Worm (Caenorhabditis elegans) whole organism, L1 larva: ENCODE data around the gene emb-8.
A peak's percentile ranks its signal among the peaks of the same experiment; 100 is the strongest.

Experiments used
- C16A3.4 ChIP-seq: fragments of 150-350 bp; optimal IDR thresholded peaks from 2 replicates; lab custom pipeline; 2014; ENCODE audit warnings: missing biosample characterization, missing genetic modification characterization
- aha-1 ChIP-seq: fragments of 150-350 bp; optimal IDR thresholded peaks from 2 replicates; lab custom pipeline; 2014; ENCODE audit warnings: missing biosample characterization, missing genetic modification characterization
- alr-1 ChIP-seq: fragments of 200-800 bp; sonication (Bioruptor generic); optimal IDR thresholded peaks from 2 replicates; lab custom pipeline; 2018; ENCODE audit warnings: borderline replicate concordance, mild to moderate bottlenecking, missing genetic modification characterization, missing compliant biosample characterization
- aly-2 ChIP-seq: fragments of 150-350 bp; optimal IDR thresholded peaks from 2 replicates; lab custom pipeline; 2014; ENCODE audit warnings: missing biosample characterization, missing genetic modification characterization
- ama-1 ChIP-seq: fragments of 150-350 bp; optimal IDR thresholded peaks from 2 replicates; lab custom pipeline; 2014
- ceh-63 ChIP-seq: fragments of 200-800 bp; sonication (Bioruptor generic); optimal IDR thresholded peaks from 2 replicates; lab custom pipeline; 2018; ENCODE audit warnings: mild to moderate bottlenecking, missing genetic modification characterization, missing compliant biosample characterization
- ceh-8 ChIP-seq: fragments of 200-800 bp; sonication (Bioruptor generic); optimal IDR thresholded peaks from 2 replicates; lab custom pipeline; 2018; ENCODE audit warnings: mild to moderate bottlenecking, missing genetic modification characterization, moderate library complexity, missing compliant biosample characterization
- ceh-82 ChIP-seq, 3 experiments: fragments of 150-350 bp in 1 of 3; sonication (generic microtip) in 2 of 3; optimal IDR thresholded peaks; 2 replicates each; lab custom pipeline; 2014 to 2017; ENCODE audit warnings: missing biosample characterization in 3 of 3, missing genetic modification characterization in 3 of 3
- ceh-88 ChIP-seq: fragments of 200-800 bp; sonication (Bioruptor generic); IDR thresholded peaks from 2 replicates; pipeline ENCODE4 v1.3.6; 2022; ENCODE audit warnings: missing genetic modification characterization, missing compliant biosample characterization
- ceh-90 ChIP-seq: sonication (generic microtip); optimal IDR thresholded peaks from 2 replicates; lab custom pipeline; 2016; ENCODE audit warnings: missing genetic modification characterization, missing compliant biosample characterization
- ces-1 ChIP-seq: fragments of 150-350 bp; optimal IDR thresholded peaks from 2 replicates; lab custom pipeline; 2014; ENCODE audit warnings: missing biosample characterization, missing genetic modification reagents, missing genetic modification characterization
- dpl-1 ChIP-seq, 3 experiments: fragments of 150-350 bp in 2 of 3; sonication (generic microtip) in 1 of 3; optimal IDR thresholded peaks; 2 replicates each; lab custom pipeline; 2014 to 2017; ENCODE audit warnings: missing biosample characterization in 3 of 3, missing genetic modification characterization in 3 of 3, missing genetic modification reagents in 3 of 3
- dsc-1 ChIP-seq: sonication (generic microtip); optimal IDR thresholded peaks from 2 replicates; lab custom pipeline; 2016; ENCODE audit warnings: mild to moderate bottlenecking, missing genetic modification characterization, missing compliant biosample characterization
- efl-3 ChIP-seq: fragments of 200-800 bp; sonication (Bioruptor generic); optimal IDR thresholded peaks from 2 replicates; lab custom pipeline; 2018; ENCODE audit warnings: mild to moderate bottlenecking, missing genetic modification characterization, missing compliant biosample characterization
- egl-27 ChIP-seq, 2 experiments: fragments of 150-350 bp in 1 of 2; sonication (generic microtip); optimal IDR thresholded peaks; 3 replicates each; lab custom pipeline; 2017 to 2018; ENCODE audit warnings: missing biosample characterization in 2 of 2, missing genetic modification characterization in 2 of 2, missing genetic modification reagents in 2 of 2
- ets-5 ChIP-seq: fragments of 200-800 bp; sonication (Bioruptor generic); IDR thresholded peaks from 2 replicates; pipeline ENCODE4 v1.3.6; 2022; ENCODE audit warnings: missing genetic modification characterization, missing compliant biosample characterization
- fkh-10 ChIP-seq: sonication (generic microtip); optimal IDR thresholded peaks from 2 replicates; lab custom pipeline; 2017; ENCODE audit warnings: missing biosample characterization, missing genetic modification reagents, missing genetic modification characterization
- fkh-8 ChIP-seq: sonication (generic microtip); optimal IDR thresholded peaks from 2 replicates; lab custom pipeline; 2016; ENCODE audit warnings: mild to moderate bottlenecking, missing genetic modification characterization, missing compliant biosample characterization
- grh-1 ChIP-seq: fragments of 200-800 bp; sonication (Bioruptor generic); IDR thresholded peaks from 2 replicates; pipeline ENCODE4 v1.3.6; 2022; ENCODE audit warnings: missing genetic modification reagents, missing genetic modification characterization, missing compliant biosample characterization
- hlh-17 ChIP-seq: fragments of 200-800 bp; sonication (Bioruptor generic); optimal IDR thresholded peaks from 2 replicates; lab custom pipeline; 2018; ENCODE audit warnings: missing genetic modification characterization, mild to moderate bottlenecking, missing compliant biosample characterization, moderate library complexity, borderline replicate concordance
- hlh-4 ChIP-seq: sonication (generic microtip); optimal IDR thresholded peaks from 2 replicates; lab custom pipeline; 2016; ENCODE audit warnings: mild to moderate bottlenecking, missing genetic modification characterization, missing compliant biosample characterization
- hpl-2 ChIP-seq: fragments of 150-350 bp; optimal IDR thresholded peaks from 2 replicates; lab custom pipeline; 2014; ENCODE audit warnings: missing biosample characterization, missing genetic modification reagents, missing genetic modification characterization
- irx-1 ChIP-seq: sonication (generic microtip); optimal IDR thresholded peaks from 2 replicates; lab custom pipeline; 2016; ENCODE audit warnings: missing genetic modification characterization, missing compliant biosample characterization
- jun-1 ChIP-seq: fragments of 150-350 bp; optimal IDR thresholded peaks from 2 replicates; lab custom pipeline; 2014; ENCODE audit warnings: missing biosample characterization, missing genetic modification reagents, missing genetic modification characterization
- lin-13 ChIP-seq: fragments of 150-350 bp; optimal IDR thresholded peaks from 2 replicates; lab custom pipeline; 2014; ENCODE audit warnings: missing biosample characterization, missing genetic modification reagents, missing genetic modification characterization
- lin-15B ChIP-seq: fragments of 150-350 bp; sonication (generic microtip); optimal IDR thresholded peaks from 3 replicates; lab custom pipeline; 2014; ENCODE audit warnings: missing biosample characterization, missing genetic modification characterization
- lin-35 ChIP-seq, 2 experiments: fragments of 150-350 bp; optimal IDR thresholded peaks; 2 replicates each; lab custom pipeline; 2014; ENCODE audit warnings: missing biosample characterization in 2 of 2, missing genetic modification characterization in 2 of 2, missing genetic modification reagents in 2 of 2
- lin-39 ChIP-seq: fragments of 150-350 bp; optimal IDR thresholded peaks from 2 replicates; lab custom pipeline; 2014; ENCODE audit warnings: missing biosample characterization, missing genetic modification reagents, missing genetic modification characterization
- mdl-1 ChIP-seq, 2 experiments: fragments of 150-350 bp; optimal IDR thresholded peaks; 2 replicates each; lab custom pipeline; 2014 to 2017; ENCODE audit warnings: missing biosample characterization in 2 of 2, missing genetic modification characterization in 2 of 2, inconsistent platforms in 1 of 2
- mef-2 ChIP-seq: fragments of 150-350 bp; optimal IDR thresholded peaks from 2 replicates; lab custom pipeline; 2014; ENCODE audit warnings: missing biosample characterization, missing genetic modification characterization
- mep-1 ChIP-seq: fragments of 150-350 bp; optimal IDR thresholded peaks from 2 replicates; lab custom pipeline; 2014; ENCODE audit warnings: missing biosample characterization, missing genetic modification characterization
- nhr-19 ChIP-seq: fragments of 200-800 bp; sonication (Bioruptor generic); conservative IDR thresholded peaks from 2 replicates; pipeline ENCODE4 v1.3.6; 2022; ENCODE audit warnings: missing genetic modification characterization, missing compliant biosample characterization
- nhr-237 ChIP-seq: fragments of 150-350 bp; optimal IDR thresholded peaks from 2 replicates; lab custom pipeline; 2014; ENCODE audit warnings: missing biosample characterization, missing genetic modification characterization
- nhr-28 ChIP-seq: fragments of 150-350 bp; optimal IDR thresholded peaks from 2 replicates; lab custom pipeline; 2014; ENCODE audit warnings: missing biosample characterization, missing genetic modification characterization
- nhr-47 ChIP-seq: sonication (generic microtip); optimal IDR thresholded peaks from 2 replicates; lab custom pipeline; 2016; ENCODE audit warnings: mild to moderate bottlenecking, missing genetic modification characterization, moderate library complexity, missing compliant biosample characterization
- nhr-76 ChIP-seq: sonication (generic microtip); optimal IDR thresholded peaks from 2 replicates; lab custom pipeline; 2017; ENCODE audit warnings: missing biosample characterization, missing genetic modification characterization
- nhr-84 ChIP-seq: sonication (generic microtip); optimal IDR thresholded peaks from 2 replicates; lab custom pipeline; 2017; ENCODE audit warnings: missing biosample characterization, missing genetic modification characterization
- pqm-1 ChIP-seq: sonication (generic microtip); optimal IDR thresholded peaks from 3 replicates; lab custom pipeline; 2017; ENCODE audit warnings: missing biosample characterization, missing genetic modification characterization
- rnt-1 ChIP-seq: sonication (generic microtip); optimal IDR thresholded peaks from 2 replicates; lab custom pipeline; 2016; ENCODE audit warnings: mild to moderate bottlenecking, missing genetic modification characterization, moderate library complexity, missing compliant biosample characterization
- snu-23 ChIP-seq: sonication (generic microtip); optimal IDR thresholded peaks from 2 replicates; lab custom pipeline; 2016; ENCODE audit warnings: missing genetic modification characterization, missing compliant biosample characterization
- sup-37 ChIP-seq: fragments of 200-800 bp; sonication (Bioruptor generic); optimal IDR thresholded peaks from 2 replicates; lab custom pipeline; 2018; ENCODE audit warnings: mild to moderate bottlenecking, missing genetic modification characterization, missing compliant biosample characterization
- tbx-2 ChIP-seq: sonication (generic microtip); optimal IDR thresholded peaks from 2 replicates; lab custom pipeline; 2016; ENCODE audit warnings: missing genetic modification characterization, missing compliant biosample characterization
- unc-86 ChIP-seq: sonication (generic microtip); optimal IDR thresholded peaks from 2 replicates; lab custom pipeline; 2016; ENCODE audit warnings: missing genetic modification characterization, missing compliant biosample characterization
- vab-15 ChIP-seq: sonication (generic microtip); optimal IDR thresholded peaks from 2 replicates; lab custom pipeline; 2017; ENCODE audit warnings: missing genotype, mild to moderate bottlenecking, missing genetic modification characterization, missing compliant biosample characterization
- xbp-1 ChIP-seq: sonication (generic microtip); optimal IDR thresholded peaks from 2 replicates; lab custom pipeline; 2016; ENCODE audit warnings: missing genetic modification characterization, missing compliant biosample characterization
- zag-1 ChIP-seq: fragments of 150-350 bp; optimal IDR thresholded peaks from 2 replicates; lab custom pipeline; 2014; ENCODE audit warnings: missing biosample characterization, missing genetic modification characterization
- zip-4 ChIP-seq: fragments of 200-800 bp; sonication (Bioruptor generic); optimal IDR thresholded peaks from 2 replicates; lab custom pipeline; 2018; ENCODE audit warnings: mild to moderate bottlenecking, missing genetic modification characterization, moderate library complexity, missing compliant biosample characterization
- ztf-11 ChIP-seq, 2 experiments: sonication (generic microtip); optimal IDR thresholded peaks; 2 replicates each; lab custom pipeline; 2016 to 2017; ENCODE audit warnings: missing genetic modification characterization in 2 of 2, missing biosample characterization in 1 of 2, missing compliant biosample characterization in 1 of 2

emb-8 gene

DNA sequence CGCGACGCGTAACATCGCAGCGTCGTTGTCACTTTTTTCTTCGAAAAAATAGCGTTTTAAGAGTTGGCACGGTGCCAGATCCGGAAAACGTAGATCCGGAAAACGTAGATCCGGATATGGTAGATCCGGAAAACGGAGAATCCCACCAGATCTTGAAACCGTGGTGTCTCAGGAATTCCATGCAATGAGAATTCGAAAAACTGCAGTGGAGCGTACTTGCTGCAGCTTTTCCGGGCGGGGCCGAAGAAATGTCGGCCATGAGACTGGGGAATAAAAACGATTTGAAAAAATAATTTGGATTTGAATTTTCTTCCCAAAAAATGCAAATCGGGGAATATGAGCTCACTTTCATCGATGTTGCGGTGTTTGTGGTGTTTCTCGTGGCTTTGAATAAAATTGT lies 27.0 kb downstream of the emb-8 start, which contains the start of gene K10D2.5 (continued):
- TF ChIP-seq ceh-82 (tag; optimal IDR thresholded peaks at IDR 0.05; lab: Kevin White, UChicago) (peak; percentile 91 to 97 (median 95)), nhr-237 (tag; lab: Kevin White, UChicago) (peak; percentile 76), unc-86 (tag; lab: Kevin White, UChicago) (peak; percentile 91), ztf-11 (tag; optimal IDR thresholded peaks at IDR 0.05; lab: Kevin White, UChicago) (peak in 1 of 2 experiments; percentile 99), nhr-19 (peak; percentile 95), rnt-1 (peak; percentile 100), vab-15 (tag; lab: Kevin White, UChicago) (peak; percentile 97), lin-35 (GFP tag; optimal IDR thresholded peaks at IDR 0.05; lab: Kevin White, UChicago) (peak; percentile 87 to 92), fkh-10 (GFP tag; lab: Kevin White, UChicago) (peak; percentile 65), irx-1 (tag; lab: Kevin White, UChicago) (peak; percentile 93), efl-3 (no peak), zip-4 (peak; percentile 50), ama-1 (lab: Kevin White, UChicago) (no peak), zag-1 (peak; percentile 14), hlh-4 (tag; lab: Kevin White, UChicago) (no peak), tbx-2 (tag; lab: Kevin White, UChicago) (peak; percentile 96), mep-1 (tag; lab: Kevin White, UChicago) (peak; percentile 94), sup-37 (peak; percentile 72), jun-1 (tag; lab: Kevin White, UChicago) (peak; percentile 79), ceh-90 (peak; percentile 94), pqm-1 (tag; lab: Kevin White, UChicago) (no peak), mef-2 (peak; percentile 81), snu-23 (peak; percentile 96), alr-1 (tag; lab: Kevin White, UChicago) (no peak), grh-1 (GFP tag; lab: Robert Waterston, UW) (peak; percentile 83), ces-1 (GFP tag; lab: Kevin White, UChicago) (no peak), nhr-84 (no peak), aha-1 (tag; lab: Kevin White, UChicago) (peak; percentile 57), xbp-1 (tag; lab: Kevin White, UChicago) (peak; percentile 95), ceh-88 (peak; percentile 81), ceh-63 (GFP tag; lab: Kevin White, UChicago) (peak; percentile 95), lin-15B (tag; lab: Kevin White, UChicago) (peak; percentile 98), dsc-1 (tag; lab: Kevin White, UChicago) (peak; percentile 94), ceh-8 (peak; percentile 50), aly-2 (tag; lab: Kevin White, UChicago) (peak; percentile 65), C16A3.4 (tag; lab: Kevin White, UChicago) (peak; percentile 94), nhr-28 (tag; lab: Kevin White, UChicago) (no peak), egl-27 (tag; optimal IDR thresholded peaks at IDR 0.05; lab: Kevin White, UChicago) (peak in 1 of 2 experiments; percentile 14), mdl-1 (tag; optimal IDR thresholded peaks at IDR 0.05; lab: Kevin White, UChicago) (peak in 1 of 2 experiments; percentile 78), dpl-1 (GFP tag; optimal IDR thresholded peaks at IDR 0.05; lab: Kevin White, UChicago) (peak; percentile 85 to 88 (median 88)), hpl-2 (GFP tag; lab: Kevin White, UChicago) (peak; percentile 83), fkh-8 (tag; lab: Kevin White, UChicago) (peak; percentile 97), lin-13 (peak; percentile 95), nhr-47 (tag; lab: Kevin White, UChicago) (peak; percentile 96), lin-39 (tag; lab: Kevin White, UChicago) (peak; percentile 71), ets-5 (GFP tag; lab: Robert Waterston, UW) (no peak), nhr-76 (tag; lab: Kevin White, UChicago) (no peak), hlh-17 (peak; percentile 56)
- TF ChIP-seq, all 84 proteins: peak for 68
